Fruit fly (Drosophila melanogaster): Measurements from ENCODE around the gene slo.

The slo gene

dm6 chr3R:24626003-24626486, 36.2 kb upstream of the slo start (continued):
- TF ChIP-seq CG3919 (GFP tag; optimal IDR thresholded peaks at IDR 0.05): peak; percentile 2
- TF ChIP-seq Ets21C (GFP tag; optimal IDR thresholded peaks at IDR 0.05): no peak
- peak; percentile 73 for TF ChIP-seq svp (GFP tag)
- TF ChIP-seq esn (GFP tag; optimal IDR thresholded peaks at IDR 0.05): peak; percentile 55
- TF ChIP-seq Eip93F (GFP tag; optimal IDR thresholded peaks at IDR 0.05): peak; percentile 59
- TF ChIP-seq topi (GFP tag; optimal IDR thresholded peaks at IDR 0.05): peak; percentile 24
- peak; percentile 46 for TF ChIP-seq CG31627 (GFP tag; optimal IDR thresholded peaks at IDR 0.05)
- TF ChIP-seq net (GFP tag; optimal IDR thresholded peaks at IDR 0.05): peak; percentile 65
- TF ChIP-seq Gug (GFP tag; IDR thresholded peaks at IDR 0.05): no peak
- peak; percentile 41 for TF ChIP-seq CG7368 (GFP tag; optimal IDR thresholded peaks at IDR 0.05)
- peak; percentile 73 for TF ChIP-seq CG32006 (GFP tag; optimal IDR thresholded peaks at IDR 0.05)
- peak; percentile 58 for TF ChIP-seq CG15336 (GFP tag; IDR thresholded peaks at IDR 0.05)
- no peak for TF ChIP-seq CG11902 (GFP tag; optimal IDR thresholded peaks at IDR 0.05)
- peak; percentile 20 for TF ChIP-seq achi (GFP tag; optimal IDR thresholded peaks at IDR 0.05)
- TF ChIP-seq Eip75B (GFP tag; optimal IDR thresholded peaks at IDR 0.05): peak; percentile 25
- no peak for TF ChIP-seq ss (GFP tag; optimal IDR thresholded peaks at IDR 0.05)

DNA sequence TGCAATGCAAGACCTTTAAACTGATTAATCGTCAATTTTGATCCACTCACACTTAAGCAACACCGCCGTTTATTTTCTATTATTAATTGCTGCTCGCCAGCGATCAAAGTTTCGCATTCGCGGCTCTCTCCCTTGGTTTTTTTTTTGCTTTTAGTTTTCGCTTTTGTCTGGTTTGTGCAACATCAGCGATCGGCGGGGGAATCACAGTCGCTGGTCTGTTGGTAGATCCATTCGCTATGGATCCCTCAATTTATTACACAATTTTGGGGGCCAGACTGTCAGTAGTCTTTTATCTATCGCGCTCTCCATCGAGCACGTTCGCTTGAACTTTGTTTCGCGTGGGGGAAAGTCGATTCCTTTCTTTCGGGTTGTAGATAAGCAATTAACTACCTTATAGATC, 35.6 kb upstream of the slo start:
- TF ChIP-seq eg (GFP tag; IDR thresholded peaks at IDR 0.05): peak; percentile 24; the same call in 1 of the 3 replicates
- TF ChIP-seq CG6276 (GFP tag; optimal IDR thresholded peaks at IDR 0.05): peak; percentile 15
- no peak for TF ChIP-seq Ets21C (GFP tag; optimal IDR thresholded peaks at IDR 0.05)
- no peak for TF ChIP-seq OdsH (GFP tag; optimal IDR thresholded peaks at IDR 0.05)
- no peak for TF ChIP-seq Sox15 (GFP tag; optimal IDR thresholded peaks at IDR 0.05)
- TF ChIP-seq Gug (GFP tag; IDR thresholded peaks at IDR 0.05): no peak
- TF ChIP-seq vri (GFP tag; optimal IDR thresholded peaks at IDR 0.05): peak; percentile 43
- TF ChIP-seq salr (GFP tag; optimal IDR thresholded peaks at IDR 0.05): no peak
- TF ChIP-seq CG6163 (GFP tag; IDR thresholded peaks at IDR 0.05): no peak
- no peak for TF ChIP-seq CG31627 (GFP tag; optimal IDR thresholded peaks at IDR 0.05)
- no peak for TF ChIP-seq CG8319 (GFP tag; optimal IDR thresholded peaks at IDR 0.05)
- no peak for TF ChIP-seq Blimp-1 (GFP tag; optimal IDR thresholded peaks at IDR 0.05)
- TF ChIP-seq topi (GFP tag; optimal IDR thresholded peaks at IDR 0.05): no peak
- TF ChIP-seq ss (GFP tag; optimal IDR thresholded peaks at IDR 0.05): no peak
- no peak for TF ChIP-seq CG11762 (GFP tag; optimal IDR thresholded peaks at IDR 0.05; ENCODE audit: insufficient read depth)

dm6 chr3R:24629877-24630808, 32.1 kb upstream of the slo start, which contains the start of gene Wsck:
Gene Wsck (minus strand): TSS chr3R:24630075.
- TF ChIP-seq Hr39 (GFP tag; optimal IDR thresholded peaks at IDR 0.05): no peak
- peak; percentile 39 for TF ChIP-seq esn (GFP tag; optimal IDR thresholded peaks at IDR 0.05)
- peak; percentile 21; the same call in 1 of the 3 replicates for TF ChIP-seq CG8119 (GFP tag; IDR thresholded peaks at IDR 0.05)
- TF ChIP-seq Sox14 (GFP tag; optimal IDR thresholded peaks at IDR 0.05): peak; percentile 96
- TF ChIP-seq net (GFP tag; optimal IDR thresholded peaks at IDR 0.05): peak; percentile 24
- peak; percentile 71 for TF ChIP-seq Eip78C (GFP tag)
- TF ChIP-seq CG1621 (tag; optimal IDR thresholded peaks at IDR 0.05): peak; percentile 67
- no peak for TF ChIP-seq dac (GFP tag; optimal IDR thresholded peaks at IDR 0.05)
- TF ChIP-seq fkh (GFP tag; optimal IDR thresholded peaks at IDR 0.05): peak; percentile 98
- peak; percentile 53 for TF ChIP-seq Lpt (GFP tag; optimal IDR thresholded peaks at IDR 0.05)
- TF ChIP-seq CG6163 (GFP tag; IDR thresholded peaks at IDR 0.05): peak; percentile 55; the same call in 1 of the 3 replicates
- no peak for TF ChIP-seq vri (GFP tag; optimal IDR thresholded peaks at IDR 0.05)
- peak; percentile 37; the same call in 1 of the 3 replicates for TF ChIP-seq eg (GFP tag; IDR thresholded peaks at IDR 0.05)
